Worm (Caenorhabditis elegans) whole organism, midembryonic: ENCODE data around the gene pup-2.

Experiments used
- T22C8.4 ChIP-seq: fragments of 200-800 bp; sonication (Bioruptor generic); IDR thresholded peaks from 2 replicates; pipeline ENCODE4 v1.3.6; 2022; ENCODE audit warnings: missing genetic modification characterization, missing compliant biosample characterization
- cog-1 ChIP-seq: sonication (generic microtip); optimal IDR thresholded peaks from 2 replicates; lab custom pipeline; 2016; ENCODE audit warnings: missing genetic modification characterization, missing compliant biosample characterization
- flt-1 ChIP-seq: fragments of 200-800 bp; sonication (Bioruptor generic); IDR thresholded peaks from 2 replicates; pipeline ENCODE4 v1.3.6; 2022; ENCODE audit warnings: missing genetic modification characterization, missing compliant biosample characterization
- klf-2 ChIP-seq: fragments of 200-800 bp; sonication (Bioruptor generic); conservative IDR thresholded peaks from 2 replicates; pipeline ENCODE4 v1.3.6; 2022; ENCODE audit warnings: missing genetic modification reagents, missing genetic modification characterization, missing compliant biosample characterization
- med-1 ChIP-seq: sonication (generic microtip); optimal IDR thresholded peaks from 2 replicates; lab custom pipeline; 2017; ENCODE audit warnings: missing genetic modification characterization, mild to moderate bottlenecking, missing compliant biosample characterization, antibody characterized with exemption, missing genetic modification reagents; ENCODE audit not compliant: insufficient read depth
- ref-1 ChIP-seq: fragments of 200-800 bp; sonication (Bioruptor generic); conservative IDR thresholded peaks from 2 replicates; pipeline ENCODE4 v1.3.6; 2022; ENCODE audit warnings: missing genetic modification reagents, missing genetic modification characterization, missing compliant biosample characterization
- tab-1 ChIP-seq: fragments of 200-800 bp; sonication (Bioruptor generic); IDR thresholded peaks from 2 replicates; pipeline ENCODE4 v1.3.6; 2022; ENCODE audit warnings: missing genetic modification characterization, missing compliant biosample characterization
- ztf-23 ChIP-seq: fragments of 200-800 bp; sonication (Bioruptor generic); IDR thresholded peaks from 2 replicates; pipeline ENCODE4 v1.3.6; 2022; ENCODE audit warnings: missing genetic modification reagents, missing genetic modification characterization, missing compliant biosample characterization
- ztf-29 ChIP-seq: fragments of 200-800 bp; sonication (Bioruptor generic); IDR thresholded peaks from 2 replicates; pipeline ENCODE4 v1.3.6; 2022; ENCODE audit warnings: missing genetic modification reagents, missing genetic modification characterization, missing compliant biosample characterization

The pup-2 gene

DNA sequence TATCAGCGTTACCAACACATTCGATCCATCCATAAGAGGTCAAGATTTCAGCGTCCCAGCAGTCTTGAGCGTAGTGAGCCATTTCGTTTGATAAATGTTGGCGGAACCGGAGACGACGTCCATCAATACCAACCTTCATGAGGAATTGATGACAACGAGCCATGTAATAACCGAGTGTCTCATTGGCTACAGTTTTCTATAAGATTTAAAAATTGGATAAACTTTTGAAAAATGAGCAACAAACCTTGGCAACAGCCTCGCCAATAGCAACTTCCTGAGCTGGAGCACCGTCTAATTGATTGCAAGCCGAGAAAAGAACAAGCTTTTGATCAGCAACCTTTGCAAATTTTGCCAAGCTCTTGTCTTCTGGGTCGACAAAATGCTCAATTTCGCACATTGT lies 24.9 kb upstream of the pup-2 start:
- TF ChIP-seq T22C8.4 (GFP tag; lab: Robert Waterston, UW) (no peak), ztf-23 (GFP tag; lab: Robert Waterston, UW) (no peak), ref-1 (GFP tag; lab: Robert Waterston, UW) (no peak), med-1 (GFP tag; lab: Kevin White, UChicago) (no peak), tab-1 (no peak)

- TF ChIP-seq ztf-29 = no peak
- TF ChIP-seq flt-1 = no peak
- no peak for TF ChIP-seq med-1 (GFP tag; lab: Kevin White, UChicago)
- TF ChIP-seq ref-1 (GFP tag; lab: Robert Waterston, UW) = no peak
- TF ChIP-seq tab-1 = no peak
- no peak for TF ChIP-seq cog-1
- TF ChIP-seq ztf-23 (GFP tag; lab: Robert Waterston, UW) = no peak
- TF ChIP-seq klf-2 = no peak
- no peak for TF ChIP-seq T22C8.4 (GFP tag; lab: Robert Waterston, UW)
Observed at ce11 chrIII:5162820-5163631, 22.7 kb upstream of the pup-2 start, which contains the start of gene gars-1. TSS of gene gars-1 (minus strand) at chrIII:5163627.

ce11 chrIII:5165211-5165610 lies 20.5 kb upstream of the pup-2 start, which contains the start of gene T10F2.2:
TSS of gene T10F2.2 (minus strand) at chrIII:5165311.
- TF ChIP-seq med-1 (GFP tag; lab: Kevin White, UChicago) (no peak), ztf-23 (GFP tag; lab: Robert Waterston, UW) (no peak), T22C8.4 (GFP tag; lab: Robert Waterston, UW) (no peak), ref-1 (GFP tag; lab: Robert Waterston, UW) (no peak), tab-1 (no peak), flt-1 (no peak), ztf-29 (no peak), cog-1 (no peak), klf-2 (no peak)

DNA sequence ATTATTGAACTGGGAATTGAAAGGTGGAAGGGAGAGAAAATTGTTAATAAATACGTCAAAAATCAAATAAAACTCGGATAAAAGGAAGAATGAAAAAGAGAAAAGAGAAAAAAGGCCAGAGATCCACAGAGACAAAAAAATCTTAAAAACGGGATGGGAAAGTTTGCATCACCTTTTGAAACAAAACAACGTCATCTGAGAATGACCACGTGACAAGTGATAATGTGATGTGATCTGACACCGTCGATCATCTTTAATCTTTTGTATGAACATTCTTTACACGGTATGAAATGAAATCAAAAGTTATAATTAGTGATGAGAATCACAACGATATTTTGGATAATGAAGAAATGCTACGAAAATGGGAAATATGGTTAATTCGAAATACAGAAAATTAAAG lies 20.0 kb upstream of the pup-2 start:
- no peak for TF ChIP-seq klf-2
- no peak for TF ChIP-seq flt-1
- TF ChIP-seq ztf-23 (GFP tag; lab: Robert Waterston, UW) = no peak
- no peak for TF ChIP-seq med-1 (GFP tag; lab: Kevin White, UChicago)
- no peak for TF ChIP-seq ztf-29
- no peak for TF ChIP-seq ref-1 (GFP tag; lab: Robert Waterston, UW)
- TF ChIP-seq T22C8.4 (GFP tag; lab: Robert Waterston, UW) = no peak
- TF ChIP-seq cog-1 = no peak
- TF ChIP-seq tab-1 = no peak

DNA sequence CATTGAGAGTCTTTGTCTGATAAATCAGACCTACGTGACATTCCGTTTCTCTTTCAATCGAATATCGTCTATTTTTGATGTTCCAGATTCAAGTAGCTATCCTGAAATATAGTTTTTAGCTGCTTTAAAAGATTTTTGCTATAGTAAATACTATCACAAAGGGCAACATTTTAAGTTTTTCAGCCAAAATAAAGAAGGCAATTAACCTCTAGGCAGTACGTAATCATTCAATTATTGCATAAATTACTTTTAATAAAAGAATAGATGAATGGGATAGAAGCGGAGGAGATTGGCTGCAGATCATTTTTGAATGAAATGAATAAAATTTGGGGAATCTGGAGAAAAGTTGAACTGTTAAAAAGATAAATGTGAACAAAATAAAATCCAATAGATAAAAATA lies 16.0 kb upstream of the pup-2 start, which contains the start of gene ulp-1:
ulp-1 (minus strand) TSS at position 101 of the 400 bp plus-strand sequence.
- TF ChIP-seq ztf-23 (GFP tag; lab: Robert Waterston, UW) = no peak
- TF ChIP-seq flt-1 = no peak
- TF ChIP-seq ztf-29 = no peak
- TF ChIP-seq med-1 (GFP tag; lab: Kevin White, UChicago) = no peak
- no peak for TF ChIP-seq klf-2
- no peak for TF ChIP-seq cog-1

DNA sequence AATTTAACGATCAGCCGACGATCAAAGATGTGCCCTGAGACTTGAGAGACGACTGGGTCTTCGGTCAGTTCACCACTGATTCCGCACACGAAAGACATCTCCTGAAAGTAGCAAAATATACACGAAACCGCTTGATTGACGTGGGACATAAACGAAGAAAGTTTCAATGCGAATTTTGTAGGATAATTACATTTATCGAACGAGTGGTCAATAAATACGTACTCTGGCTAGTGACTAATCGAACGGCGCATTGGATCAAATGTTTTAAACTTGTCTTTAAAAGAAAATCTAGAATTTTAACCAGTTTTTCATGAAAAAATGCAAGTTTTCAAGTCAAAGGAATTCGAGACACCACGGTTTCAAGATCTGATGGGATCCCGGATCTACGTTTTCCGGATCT lies 13.8 kb upstream of the pup-2 start, which contains the start of gene prp-19:
prp-19 (minus strand) TSS at position 101 of the 400 bp plus-strand sequence.
- TF ChIP-seq ztf-29 = no peak
- no peak for TF ChIP-seq ztf-23 (GFP tag; lab: Robert Waterston, UW)
- TF ChIP-seq flt-1 = no peak

DNA sequence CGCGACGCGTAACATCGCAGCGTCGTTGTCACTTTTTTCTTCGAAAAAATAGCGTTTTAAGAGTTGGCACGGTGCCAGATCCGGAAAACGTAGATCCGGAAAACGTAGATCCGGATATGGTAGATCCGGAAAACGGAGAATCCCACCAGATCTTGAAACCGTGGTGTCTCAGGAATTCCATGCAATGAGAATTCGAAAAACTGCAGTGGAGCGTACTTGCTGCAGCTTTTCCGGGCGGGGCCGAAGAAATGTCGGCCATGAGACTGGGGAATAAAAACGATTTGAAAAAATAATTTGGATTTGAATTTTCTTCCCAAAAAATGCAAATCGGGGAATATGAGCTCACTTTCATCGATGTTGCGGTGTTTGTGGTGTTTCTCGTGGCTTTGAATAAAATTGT lies 13.2 kb upstream of the pup-2 start, which contains the start of gene K10D2.5:
K10D2.5 (plus strand) TSS at position 251 of the 400 bp plus-strand sequence.
- TF ChIP-seq ztf-23 (GFP tag; lab: Robert Waterston, UW) = peak; percentile 91
- TF ChIP-seq ztf-29 = peak; percentile 76
- peak; percentile 54 for TF ChIP-seq ref-1 (GFP tag; lab: Robert Waterston, UW)
- TF ChIP-seq med-1 (GFP tag; lab: Kevin White, UChicago) = no peak
- peak; percentile 93 for TF ChIP-seq flt-1
- peak; percentile 74; the same call in 1 of the 2 replicates for TF ChIP-seq tab-1
- TF ChIP-seq klf-2 = peak; percentile 86
- TF ChIP-seq T22C8.4 (GFP tag; lab: Robert Waterston, UW) = peak; percentile 68; the same call in 1 of the 2 replicates
- peak; percentile 68 for TF ChIP-seq cog-1

- TF ChIP-seq T22C8.4 (GFP tag; lab: Robert Waterston, UW) (no peak), ztf-29 (no peak), ztf-23 (GFP tag; lab: Robert Waterston, UW) (no peak), med-1 (GFP tag; lab: Kevin White, UChicago) (no peak), flt-1 (no peak), tab-1 (no peak), klf-2 (no peak), cog-1 (no peak)
Observed at ce11 chrIII:5173139-5173538, 12.6 kb upstream of the pup-2 start, which contains the start of gene emb-1. TSS of gene emb-1 (plus strand) at chrIII:5173439.

DNA sequence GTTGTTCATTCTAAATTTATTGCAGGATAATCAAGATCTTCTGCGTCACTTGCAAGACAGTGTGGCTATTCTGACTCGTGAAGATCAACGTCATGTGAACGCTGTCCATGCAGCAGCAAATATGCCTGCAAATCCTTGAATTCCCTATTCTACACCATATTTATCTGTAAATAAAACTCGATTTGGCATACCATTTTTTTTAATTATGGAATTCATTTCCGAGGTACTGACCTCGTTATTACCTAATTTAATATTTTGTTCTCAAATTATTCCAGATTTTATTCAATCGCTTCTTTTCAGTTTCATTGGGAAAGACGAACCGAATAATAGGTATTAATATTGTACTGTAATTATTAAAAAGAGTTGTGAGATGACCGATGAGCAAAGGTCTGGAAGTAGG lies 12.1 kb upstream of the pup-2 start, which contains the start of gene cid-1:
cid-1 (plus strand) TSS at position 301 of the 400 bp plus-strand sequence.
- TF ChIP-seq flt-1 (no peak), ref-1 (GFP tag; lab: Robert Waterston, UW) (no peak), T22C8.4 (GFP tag; lab: Robert Waterston, UW) (no peak), med-1 (GFP tag; lab: Kevin White, UChicago) (no peak), ztf-23 (GFP tag; lab: Robert Waterston, UW) (no peak), tab-1 (no peak), cog-1 (no peak), ztf-29 (no peak), klf-2 (no peak)

- no peak for TF ChIP-seq ztf-29
- TF ChIP-seq med-1 (GFP tag; lab: Kevin White, UChicago) = no peak
- no peak for TF ChIP-seq klf-2
- TF ChIP-seq T22C8.4 (GFP tag; lab: Robert Waterston, UW) = no peak
- TF ChIP-seq tab-1 = no peak
- no peak for TF ChIP-seq ref-1 (GFP tag; lab: Robert Waterston, UW)
- TF ChIP-seq ztf-23 (GFP tag; lab: Robert Waterston, UW) = no peak
- TF ChIP-seq flt-1 = no peak
- no peak for TF ChIP-seq cog-1
Observed at ce11 chrIII:5179166-5179565, 6.6 kb upstream of the pup-2 start.
